Worm (Caenorhabditis elegans) whole organism, L1 larva: ENCODE results near the gene odr-7.

Experiments used
- C16A3.4 ChIP-seq: fragments of 150-350 bp; optimal IDR thresholded peaks from 2 replicates; lab custom pipeline; 2014; ENCODE audit warnings: missing biosample characterization, missing genetic modification characterization
- aly-2 ChIP-seq: fragments of 150-350 bp; optimal IDR thresholded peaks from 2 replicates; lab custom pipeline; 2014; ENCODE audit warnings: missing biosample characterization, missing genetic modification characterization
- blmp-1 ChIP-seq: fragments of 150-350 bp; optimal IDR thresholded peaks from 2 replicates; lab custom pipeline; 2014; ENCODE audit warnings: missing biosample characterization, missing genetic modification characterization
- ceh-90 ChIP-seq: sonication (generic microtip); optimal IDR thresholded peaks from 2 replicates; lab custom pipeline; 2016; ENCODE audit warnings: missing genetic modification characterization, missing compliant biosample characterization
- ces-1 ChIP-seq: fragments of 150-350 bp; optimal IDR thresholded peaks from 2 replicates; lab custom pipeline; 2014; ENCODE audit warnings: missing biosample characterization, missing genetic modification reagents, missing genetic modification characterization
- dpl-1 ChIP-seq, 3 experiments: fragments of 150-350 bp in 2 of 3; sonication (generic microtip) in 1 of 3; optimal IDR thresholded peaks; 2 replicates each; lab custom pipeline; 2014 to 2017; ENCODE audit warnings: missing biosample characterization in 3 of 3, missing genetic modification characterization in 3 of 3, missing genetic modification reagents in 3 of 3
- dsc-1 ChIP-seq: sonication (generic microtip); optimal IDR thresholded peaks from 2 replicates; lab custom pipeline; 2016; ENCODE audit warnings: mild to moderate bottlenecking, missing genetic modification characterization, missing compliant biosample characterization
- efl-1 ChIP-seq, 4 experiments: fragments of 150-350 bp; optimal IDR thresholded peaks in 3 of 4; peaks in 1 of 4; 1 replicate in 1 of 4; 2 replicates in 3 of 4; lab custom pipeline; 2014; ENCODE audit warnings: missing biosample characterization in 2 of 4, missing genetic modification characterization in 2 of 4, missing genetic modification reagents in 2 of 4
- efl-3 ChIP-seq: fragments of 200-800 bp; sonication (Bioruptor generic); optimal IDR thresholded peaks from 2 replicates; lab custom pipeline; 2018; ENCODE audit warnings: mild to moderate bottlenecking, missing genetic modification characterization, missing compliant biosample characterization
- egl-27 ChIP-seq, 2 experiments: fragments of 150-350 bp in 1 of 2; sonication (generic microtip); optimal IDR thresholded peaks; 3 replicates each; lab custom pipeline; 2017 to 2018; ENCODE audit warnings: missing biosample characterization in 2 of 2, missing genetic modification characterization in 2 of 2, missing genetic modification reagents in 2 of 2
- elt-3 ChIP-seq, 6 experiments: fragments of 150-350 bp in 1 of 6; sonication (generic microtip); optimal IDR thresholded peaks; 2 replicates each; lab custom pipeline; 2017 to 2018; ENCODE audit warnings: missing biosample characterization in 6 of 6, missing genetic modification characterization in 6 of 6, inconsistent platforms in 1 of 6
- fkh-4 ChIP-seq: sonication (generic microtip); optimal IDR thresholded peaks from 2 replicates; lab custom pipeline; 2016; ENCODE audit warnings: missing compliant biosample characterization, missing genetic modification characterization, borderline replicate concordance
- fkh-8 ChIP-seq: sonication (generic microtip); optimal IDR thresholded peaks from 2 replicates; lab custom pipeline; 2016; ENCODE audit warnings: mild to moderate bottlenecking, missing genetic modification characterization, missing compliant biosample characterization
- fos-1 ChIP-seq: fragments of 150-350 bp; optimal IDR thresholded peaks from 2 replicates; lab custom pipeline; 2014; ENCODE audit warnings: missing biosample characterization, missing genetic modification characterization
- grh-1 ChIP-seq: fragments of 200-800 bp; sonication (Bioruptor generic); IDR thresholded peaks from 2 replicates; pipeline ENCODE4 v1.3.6; 2022; ENCODE audit warnings: missing genetic modification reagents, missing genetic modification characterization, missing compliant biosample characterization
- lin-13 ChIP-seq: fragments of 150-350 bp; optimal IDR thresholded peaks from 2 replicates; lab custom pipeline; 2014; ENCODE audit warnings: missing biosample characterization, missing genetic modification reagents, missing genetic modification characterization
- lin-14 ChIP-seq: fragments of 200-800 bp; sonication (Bioruptor generic); optimal IDR thresholded peaks from 2 replicates; lab custom pipeline; 2018; ENCODE audit warnings: mild to moderate bottlenecking, missing genetic modification characterization, moderate library complexity, missing compliant biosample characterization
- lin-35 ChIP-seq, 2 experiments: fragments of 150-350 bp; optimal IDR thresholded peaks; 2 replicates each; lab custom pipeline; 2014; ENCODE audit warnings: missing biosample characterization in 2 of 2, missing genetic modification characterization in 2 of 2, missing genetic modification reagents in 2 of 2
- lin-39 ChIP-seq: fragments of 150-350 bp; optimal IDR thresholded peaks from 2 replicates; lab custom pipeline; 2014; ENCODE audit warnings: missing biosample characterization, missing genetic modification reagents, missing genetic modification characterization
- lir-3 ChIP-seq: sonication (generic microtip); optimal IDR thresholded peaks from 2 replicates; lab custom pipeline; 2016; ENCODE audit warnings: mild to moderate bottlenecking, missing genetic modification characterization, moderate library complexity, missing compliant biosample characterization; ENCODE audit not compliant: poor library complexity
- lsy-2 ChIP-seq, 2 experiments: fragments of 150-350 bp; optimal IDR thresholded peaks; 2 replicates each; lab custom pipeline; 2014; ENCODE audit warnings: missing biosample characterization in 2 of 2, missing genetic modification characterization in 2 of 2
- mab-9 ChIP-seq: fragments of 200-800 bp; sonication (Bioruptor generic); IDR thresholded peaks from 2 replicates; pipeline ENCODE4 v1.3.6; 2022; ENCODE audit warnings: missing genetic modification reagents, missing genetic modification characterization, missing compliant biosample characterization
- mdl-1 ChIP-seq, 2 experiments: fragments of 150-350 bp; optimal IDR thresholded peaks; 2 replicates each; lab custom pipeline; 2014 to 2017; ENCODE audit warnings: missing biosample characterization in 2 of 2, missing genetic modification characterization in 2 of 2, inconsistent platforms in 1 of 2
- mep-1 ChIP-seq: fragments of 150-350 bp; optimal IDR thresholded peaks from 2 replicates; lab custom pipeline; 2014; ENCODE audit warnings: missing biosample characterization, missing genetic modification characterization
- nhr-19 ChIP-seq: fragments of 200-800 bp; sonication (Bioruptor generic); conservative IDR thresholded peaks from 2 replicates; pipeline ENCODE4 v1.3.6; 2022; ENCODE audit warnings: missing genetic modification characterization, missing compliant biosample characterization
- nhr-20 ChIP-seq: sonication (generic microtip); optimal IDR thresholded peaks from 2 replicates; lab custom pipeline; 2016; ENCODE audit warnings: mild to moderate bottlenecking, missing genetic modification characterization, missing compliant biosample characterization
- nhr-47 ChIP-seq: sonication (generic microtip); optimal IDR thresholded peaks from 2 replicates; lab custom pipeline; 2016; ENCODE audit warnings: mild to moderate bottlenecking, missing genetic modification characterization, moderate library complexity, missing compliant biosample characterization
- nhr-71 ChIP-seq: sonication (generic microtip); optimal IDR thresholded peaks from 2 replicates; lab custom pipeline; 2016; ENCODE audit warnings: mild to moderate bottlenecking, missing genetic modification characterization, moderate library complexity, missing compliant biosample characterization
- nhr-85 ChIP-seq: sonication (generic microtip); peaks from one replicate; lab custom pipeline; 2016; ENCODE audit warnings: missing genetic modification characterization, inconsistent platforms, missing compliant biosample characterization
- nhr-90 ChIP-seq: sonication (generic microtip); optimal IDR thresholded peaks from 2 replicates; lab custom pipeline; 2016; ENCODE audit warnings: mild to moderate bottlenecking, missing genetic modification characterization, missing compliant biosample characterization; ENCODE audit not compliant: poor library complexity
- skn-1 ChIP-seq: fragments of 150-350 bp; optimal IDR thresholded peaks from 2 replicates; lab custom pipeline; 2014; ENCODE audit warnings: missing biosample characterization, missing genetic modification characterization
- snpc-4 ChIP-seq: fragments of 150-350 bp; optimal IDR thresholded peaks from 2 replicates; lab custom pipeline; 2014; ENCODE audit warnings: missing biosample characterization, missing genetic modification characterization
- snu-23 ChIP-seq: sonication (generic microtip); optimal IDR thresholded peaks from 2 replicates; lab custom pipeline; 2016; ENCODE audit warnings: missing genetic modification characterization, missing compliant biosample characterization
- sup-37 ChIP-seq: fragments of 200-800 bp; sonication (Bioruptor generic); optimal IDR thresholded peaks from 2 replicates; lab custom pipeline; 2018; ENCODE audit warnings: mild to moderate bottlenecking, missing genetic modification characterization, missing compliant biosample characterization
- swsn-7 ChIP-seq: sonication (generic microtip); optimal IDR thresholded peaks from 2 replicates; lab custom pipeline; 2016; ENCODE audit warnings: missing genetic modification characterization, missing compliant biosample characterization
- tbx-2 ChIP-seq: sonication (generic microtip); optimal IDR thresholded peaks from 2 replicates; lab custom pipeline; 2016; ENCODE audit warnings: missing genetic modification characterization, missing compliant biosample characterization
- tlp-1 ChIP-seq: fragments of 150-350 bp; optimal IDR thresholded peaks from 2 replicates; lab custom pipeline; 2014; ENCODE audit warnings: missing biosample characterization, missing genetic modification characterization
- unc-130 ChIP-seq: fragments of 150-350 bp; optimal IDR thresholded peaks from 2 replicates; lab custom pipeline; 2017; ENCODE audit warnings: missing biosample characterization, missing genetic modification characterization, inconsistent platforms
- unc-62 ChIP-seq: fragments of 150-350 bp; optimal IDR thresholded peaks from 2 replicates; lab custom pipeline; 2014; ENCODE audit warnings: missing biosample characterization, missing genetic modification reagents, missing genetic modification characterization
- unc-98 ChIP-seq: fragments of 200-800 bp; sonication (Bioruptor generic); IDR thresholded peaks from 2 replicates; pipeline ENCODE4 v1.3.6; 2022; ENCODE audit warnings: missing genetic modification characterization, missing compliant biosample characterization
- xbp-1 ChIP-seq: sonication (generic microtip); optimal IDR thresholded peaks from 2 replicates; lab custom pipeline; 2016; ENCODE audit warnings: missing genetic modification characterization, missing compliant biosample characterization
- zip-4 ChIP-seq: fragments of 200-800 bp; sonication (Bioruptor generic); optimal IDR thresholded peaks from 2 replicates; lab custom pipeline; 2018; ENCODE audit warnings: mild to moderate bottlenecking, missing genetic modification characterization, moderate library complexity, missing compliant biosample characterization

The odr-7 gene

ce11 chrX:12454290-12454795 is 7.1 kb downstream of the odr-7 start, which contains the start of the genes T18D3.9 and T18D3.1:
Gene T18D3.9, minus strand, starts transcription at chrX:12454457.
Gene T18D3.1, plus strand, starts transcription at chrX:12454745.
- TF ChIP-seq nhr-90: peak; percentile 36
- TF ChIP-seq ces-1 (GFP tag; lab: Kevin White, UChicago): no peak
- TF ChIP-seq elt-3 (tag; optimal IDR thresholded peaks at IDR 0.05; lab: Kevin White, UChicago): peak in 2 of 6 experiments; percentile 52
- TF ChIP-seq unc-98 (GFP tag; lab: Robert Waterston, UW): no peak
- TF ChIP-seq mab-9 (GFP tag; lab: Robert Waterston, UW): no peak
- no peak for TF ChIP-seq tlp-1 (tag; lab: Kevin White, UChicago)
- TF ChIP-seq snpc-4: no peak
- no peak for TF ChIP-seq efl-3 (GFP tag; lab: Kevin White, UChicago)
- peak; percentile 51 for TF ChIP-seq nhr-20 (tag; lab: Kevin White, UChicago)
- TF ChIP-seq mep-1 (tag; lab: Kevin White, UChicago): peak; percentile 58
- TF ChIP-seq lin-14 (GFP tag; lab: Kevin White, UChicago): peak; percentile 79
- TF ChIP-seq snu-23 (GFP tag; lab: Kevin White, UChicago): peak; percentile 49
- peak; percentile 68 for TF ChIP-seq blmp-1 (tag; lab: Kevin White, UChicago)
- TF ChIP-seq zip-4 (GFP tag; lab: Kevin White, UChicago): no peak
- peak; percentile 12 for TF ChIP-seq unc-130
- TF ChIP-seq swsn-7 (tag; lab: Kevin White, UChicago): peak; percentile 14
- TF ChIP-seq grh-1: no peak
- TF ChIP-seq unc-62 (GFP tag; lab: Kevin White, UChicago): no peak
- no peak for TF ChIP-seq egl-27 (tag; optimal IDR thresholded peaks at IDR 0.05; lab: Kevin White, UChicago)
- peak in 2 of 3 experiments; percentile 28 to 34 for TF ChIP-seq dpl-1 (GFP tag; optimal IDR thresholded peaks at IDR 0.05; lab: Kevin White, UChicago)
- TF ChIP-seq lsy-2 (tag; optimal IDR thresholded peaks at IDR 0.05; lab: Kevin White, UChicago): peak; percentile 22 to 45
- TF ChIP-seq xbp-1 (tag; lab: Kevin White, UChicago): peak; percentile 17
- peak; percentile 56 for TF ChIP-seq C16A3.4 (tag; lab: Kevin White, UChicago)
- TF ChIP-seq efl-1 (optimal IDR thresholded peaks at IDR 0.05; lab: Kevin White, UChicago): peak; percentile 9 to 25
- peak in 1 of 2 experiments; percentile 65 for TF ChIP-seq efl-1 (GFP tag; optimal IDR thresholded peaks at IDR 0.05 in 1 of 2; lab: Kevin White, UChicago)
- TF ChIP-seq skn-1 (tag; lab: Kevin White, UChicago): peak; percentile 27
- TF ChIP-seq nhr-85 (tag; lab: Kevin White, UChicago): no peak
- peak; percentile 21 to 45 for TF ChIP-seq lin-35 (GFP tag; optimal IDR thresholded peaks at IDR 0.05; lab: Kevin White, UChicago)
- TF ChIP-seq nhr-71: peak; percentile 37
- TF ChIP-seq lin-39 (tag; lab: Kevin White, UChicago): no peak
- TF ChIP-seq ceh-90 (tag; lab: Kevin White, UChicago): no peak
- TF ChIP-seq fkh-4 (tag; lab: Kevin White, UChicago): no peak
- TF ChIP-seq dsc-1 (tag; lab: Kevin White, UChicago): peak; percentile 10
- no peak for TF ChIP-seq sup-37
- TF ChIP-seq tbx-2 (tag; lab: Kevin White, UChicago): peak; percentile 23
- TF ChIP-seq aly-2 (tag; lab: Kevin White, UChicago): no peak
- peak; percentile 35 for TF ChIP-seq lin-13 (GFP tag; lab: Kevin White, UChicago)
- peak in 1 of 2 experiments; percentile 20 for TF ChIP-seq mdl-1 (tag; optimal IDR thresholded peaks at IDR 0.05; lab: Kevin White, UChicago)
- peak; percentile 1 for TF ChIP-seq lir-3 (tag; lab: Kevin White, UChicago)
- no peak for TF ChIP-seq nhr-19 (GFP tag; lab: Robert Waterston, UW)
- TF ChIP-seq fos-1 (tag; lab: Kevin White, UChicago): no peak
- TF ChIP-seq fkh-8 (tag; lab: Kevin White, UChicago): peak; percentile 63
- peak; percentile 44 for TF ChIP-seq nhr-47 (tag; lab: Kevin White, UChicago)
- TF ChIP-seq, all 84 proteins: peak for 24
